Fruit fly (Drosophila melanogaster) whole organism: Measurements from ENCODE around the gene CG5167.

Experiments used
- CG8478 ChIP-seq: fragments of >200 bp; optimal IDR thresholded peaks from 2 replicates; lab custom pipeline; 2018; ENCODE audit warnings: inconsistent platforms
- Dll ChIP-seq: fragments of >200 bp; optimal IDR thresholded peaks from 2 replicates; lab custom pipeline; 2017
- EcR ChIP-seq, 2 experiments: fragments of >200 bp; optimal IDR thresholded peaks; 2 replicates each; lab custom pipeline; 2017; ENCODE audit warnings: missing biosample characterization in 2 of 2, missing genetic modification characterization in 2 of 2, missing genetic modification reagents in 2 of 2
- pan ChIP-seq: fragments of >200 bp; optimal IDR thresholded peaks from 2 replicates; lab custom pipeline; 2017
- psq ChIP-seq: fragments of >200 bp; optimal IDR thresholded peaks from 2 replicates; lab custom pipeline; 2017
- usp ChIP-seq: fragments of >200 bp; optimal IDR thresholded peaks from 2 replicates; lab custom pipeline; 2017; ENCODE audit warnings: missing biosample characterization, missing genetic modification characterization, mixed read lengths

DNA sequence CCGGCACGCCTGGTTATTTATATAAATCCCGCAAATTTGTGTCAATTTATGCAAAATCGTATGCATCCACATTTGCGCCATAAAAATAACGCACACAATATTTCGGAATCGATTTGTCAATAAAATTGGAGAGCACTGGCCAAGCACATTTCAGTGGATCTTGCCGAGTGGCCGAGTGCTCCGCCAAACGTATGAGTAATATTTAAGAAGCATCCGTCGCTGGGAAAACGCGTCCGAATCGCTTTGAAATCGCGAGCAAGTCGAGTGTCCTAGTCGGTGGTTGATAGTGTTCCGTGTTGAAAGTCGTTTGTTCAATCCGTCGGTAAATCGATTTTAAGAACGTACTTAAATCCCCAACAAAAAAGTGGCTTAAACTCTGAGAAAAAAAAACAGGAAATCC lies 19.4 kb upstream of the CG5167 start, which contains the start of gene CG33098:
- TF ChIP-seq psq (lab: Kevin White, UChicago) (no peak), pan (lab: Kevin White, UChicago) (no peak), Dll (no peak), usp (GFP tag; lab: Kevin White, UChicago) (no peak), EcR (GFP tag; optimal IDR thresholded peaks at IDR 0.05; lab: Kevin White, UChicago) (no peak), CG8478 (lab: Kevin White, UChicago) (no peak)
